Fruit fly (Drosophila melanogaster) whole organism, pupa: ENCODE data around the gene promL.

Experiments
- CG12605 ChIP-seq: fragments of 200-800 bp; sonication (Bioruptor generic); IDR thresholded peaks from 2 replicates; pipeline ENCODE4 v1.3.6; 2022; ENCODE audit warnings: missing biosample characterization, missing genetic modification characterization
- CG14655 ChIP-seq: fragments of 200-800 bp; sonication (Bioruptor generic); optimal IDR thresholded peaks from 3 replicates; lab custom pipeline; 2017; ENCODE audit warnings: mild to moderate bottlenecking, missing biosample characterization, missing genetic modification reagents, missing genetic modification characterization
- CG15710 ChIP-seq: fragments of 200-800 bp; sonication (Bioruptor generic); optimal IDR thresholded peaks from 2 replicates; lab custom pipeline; 2018; ENCODE audit warnings: missing biosample characterization, mild to moderate bottlenecking, missing genetic modification characterization, moderate library complexity
- CG17806 ChIP-seq: fragments of 200-800 bp; sonication (Bioruptor generic); optimal IDR thresholded peaks from 2 replicates; lab custom pipeline; 2018; ENCODE audit warnings: missing biosample characterization, mild to moderate bottlenecking, missing genetic modification characterization, moderate library complexity
- CG4496 ChIP-seq: fragments of 200-800 bp; sonication (Bioruptor generic); IDR thresholded peaks from 3 replicates; pipeline ENCODE4 v1.3.6; 2022; ENCODE audit warnings: missing biosample characterization, missing genetic modification characterization
- CG9948 ChIP-seq: fragments of 200-800 bp; sonication (Bioruptor generic); optimal IDR thresholded peaks from 2 replicates; lab custom pipeline; 2018; ENCODE audit warnings: missing biosample characterization, mild to moderate bottlenecking, missing genetic modification characterization, moderate library complexity
- D1 ChIP-seq: fragments of 200-800 bp; sonication (Bioruptor generic); optimal IDR thresholded peaks from 2 replicates; lab custom pipeline; 2018; ENCODE audit warnings: missing biosample characterization, mild to moderate bottlenecking, missing genetic modification characterization, moderate library complexity
- EcR ChIP-seq: fragments of 200-800 bp; sonication (Bioruptor generic); optimal IDR thresholded peaks from 3 replicates; lab custom pipeline; 2019; ENCODE audit warnings: missing biosample characterization, missing genetic modification characterization, mild to moderate bottlenecking, moderate library complexity, missing genetic modification reagents
- Ets98B ChIP-seq: fragments of 200-800 bp; sonication (Bioruptor generic); IDR thresholded peaks from 2 replicates; pipeline ENCODE4 v1.3.6; 2022; ENCODE audit warnings: missing biosample characterization, missing genetic modification characterization
- Pif1A ChIP-seq: fragments of 200-800 bp; sonication (Bioruptor generic); optimal IDR thresholded peaks from 3 replicates; lab custom pipeline; 2016; ENCODE audit warnings: missing biosample characterization, missing genetic modification characterization
- Pif1B ChIP-seq: fragments of 200-800 bp; sonication (Bioruptor generic); optimal IDR thresholded peaks from 3 replicates; lab custom pipeline; 2016; ENCODE audit warnings: missing biosample characterization, missing genetic modification characterization
- fd96Ca ChIP-seq: fragments of 200-800 bp; sonication (Bioruptor generic); IDR thresholded peaks from 3 replicates; pipeline ENCODE4 v1.3.6; 2022; ENCODE audit warnings: missing biosample characterization, missing genetic modification characterization
- gl ChIP-seq: fragments of 200-800 bp; sonication (Bioruptor generic); optimal IDR thresholded peaks from 2 replicates; lab custom pipeline; 2018; ENCODE audit warnings: missing biosample characterization, mild to moderate bottlenecking, missing genetic modification characterization

dm6 chr3L:3074380-3074779 is 53.1 kb downstream of the promL start:
- TF ChIP-seq CG4496 (GFP tag; lab: Robert Waterston, UW) (no peak), Ets98B (no peak), CG12605 (GFP tag; lab: Robert Waterston, UW) (no peak), EcR (GFP tag; lab: Kevin White, UChicago) (no peak), CG9948 (peak; percentile 65), CG15710 (peak; percentile 29), fd96Ca (GFP tag; lab: Robert Waterston, UW) (no peak), D1 (tag; lab: Kevin White, UChicago) (no peak), CG14655 (peak; percentile 78), Pif1B (peak; percentile 51), gl (no peak), CG17806 (tag; lab: Kevin White, UChicago) (peak; percentile 50), Pif1A (peak; percentile 43)
